Worm (Caenorhabditis elegans) whole organism, midembryonic: Measurements from ENCODE around the gene str-45.

Experiments used
- flt-1 ChIP-seq: fragments of 200-800 bp; sonication (Bioruptor generic); IDR thresholded peaks from 2 replicates; pipeline ENCODE4 v1.3.6; 2022; ENCODE audit warnings: missing genetic modification characterization, missing compliant biosample characterization
- ref-1 ChIP-seq: fragments of 200-800 bp; sonication (Bioruptor generic); conservative IDR thresholded peaks from 2 replicates; pipeline ENCODE4 v1.3.6; 2022; ENCODE audit warnings: missing genetic modification reagents, missing genetic modification characterization, missing compliant biosample characterization

- TF ChIP-seq flt-1 (GFP tag; lab: Robert Waterston, UW) (no peak), ref-1 (GFP tag; lab: Robert Waterston, UW) (no peak)
Observed at ce11 chrV:15175459-15175858, 16.7 kb downstream of the str-45 start, which contains the start of gene clec-47.
